Fruit fly (Drosophila melanogaster): ENCODE data around the gene CBP.

The CBP gene

dm6 chrX:7300356-7300721 lies 36.8 kb upstream of the CBP start:
- TF ChIP-seq sv (GFP tag; optimal IDR thresholded peaks at IDR 0.05): no peak
- no peak for TF ChIP-seq Hr78 (GFP tag; optimal IDR thresholded peaks at IDR 0.05)
- TF ChIP-seq brk (GFP tag; optimal IDR thresholded peaks at IDR 0.05): no peak
- no peak for TF ChIP-seq CG32264 (GFP tag; optimal IDR thresholded peaks at IDR 0.05)
- TF ChIP-seq dl (GFP tag; optimal IDR thresholded peaks at IDR 0.05; ENCODE audit: insufficient read depth in 1 of 2, partially characterized antibody in 2 of 2): no peak
- peak; percentile 27 for TF ChIP-seq rgr (GFP tag; optimal IDR thresholded peaks at IDR 0.05)
- TF ChIP-seq br (GFP tag; optimal IDR thresholded peaks at IDR 0.05): peak; percentile 26
- TF ChIP-seq dsf (GFP tag; optimal IDR thresholded peaks at IDR 0.05; ENCODE audit: borderline replicate concordance): no peak
- peak; percentile 52 for TF ChIP-seq ey (GFP tag; optimal IDR thresholded peaks at IDR 0.05)
- TF ChIP-seq Rel (GFP tag; optimal IDR thresholded peaks at IDR 0.05): no peak
- TF ChIP-seq Rel (tag; optimal IDR thresholded peaks at IDR 0.05): peak; percentile 83
- no peak for TF ChIP-seq N (GFP tag; optimal IDR thresholded peaks at IDR 0.05)
- TF ChIP-seq Jra (GFP tag; optimal IDR thresholded peaks at IDR 0.05): no peak
- no peak for TF ChIP-seq Myc (optimal IDR thresholded peaks at IDR 0.05)
- TF ChIP-seq OdsH (GFP tag; optimal IDR thresholded peaks at IDR 0.05): peak; percentile 39
- no peak for TF ChIP-seq usp (GFP tag; optimal IDR thresholded peaks at IDR 0.05)
- TF ChIP-seq Hnf4 (GFP tag; optimal IDR thresholded peaks at IDR 0.05): no peak
- TF ChIP-seq foxo (GFP tag; optimal IDR thresholded peaks at IDR 0.05): peak in 1 of 2 experiments; percentile 47
- peak; percentile 58 for TF ChIP-seq fru (GFP tag; optimal IDR thresholded peaks at IDR 0.05)
- peak; percentile 88 for TF ChIP-seq Vsx2 (GFP tag; optimal IDR thresholded peaks at IDR 0.05; ENCODE audit: partially characterized antibody)
- peak; percentile 41 for TF ChIP-seq dmrt93B (GFP tag; optimal IDR thresholded peaks at IDR 0.05)
- TF ChIP-seq Abd-B (GFP tag; optimal IDR thresholded peaks at IDR 0.05): no peak
- no peak for TF ChIP-seq Dif (GFP tag; optimal IDR thresholded peaks at IDR 0.05; ENCODE audit: partially characterized antibody)
- peak; percentile 26 for TF ChIP-seq Sp1 (GFP tag; optimal IDR thresholded peaks at IDR 0.05)
- peak; percentile 61 for TF ChIP-seq HLH106 (tag; optimal IDR thresholded peaks at IDR 0.05)
- peak; percentile 22 for TF ChIP-seq Hr83 (GFP tag; optimal IDR thresholded peaks at IDR 0.05; ENCODE audit: poor library complexity, severe bottlenecking)
- no peak for TF ChIP-seq sage (GFP tag; optimal IDR thresholded peaks at IDR 0.05)
- TF ChIP-seq GATAd (GFP tag; optimal IDR thresholded peaks at IDR 0.05): no peak

dm6 chrX:7300722-7301350 lies 36.3 kb upstream of the CBP start:
- TF ChIP-seq tai (GFP tag; optimal IDR thresholded peaks at IDR 0.05) (no peak), jim (GFP tag; optimal IDR thresholded peaks at IDR 0.05) (peak; percentile 80), Myc (optimal IDR thresholded peaks at IDR 0.05) (no peak), Hnf4 (GFP tag; optimal IDR thresholded peaks at IDR 0.05) (peak; percentile 36), dl (GFP tag; optimal IDR thresholded peaks at IDR 0.05; ENCODE audit: insufficient read depth in 1 of 2, partially characterized antibody in 2 of 2) (peak; percentile 46 to 55), psq (GFP tag; optimal IDR thresholded peaks at IDR 0.05) (peak; percentile 88), Vsx2 (GFP tag; optimal IDR thresholded peaks at IDR 0.05; ENCODE audit: partially characterized antibody) (no peak), CG9705 (GFP tag; optimal IDR thresholded peaks at IDR 0.05) (no peak), Mio (GFP tag; optimal IDR thresholded peaks at IDR 0.05) (no peak), woc (GFP tag; optimal IDR thresholded peaks at IDR 0.05) (no peak), fru (GFP tag; optimal IDR thresholded peaks at IDR 0.05) (peak; percentile 32), Hr83 (GFP tag; optimal IDR thresholded peaks at IDR 0.05; ENCODE audit: poor library complexity, severe bottlenecking) (peak; percentile 42), h (GFP tag; optimal IDR thresholded peaks at IDR 0.05) (peak; percentile 48), Abd-B (GFP tag; optimal IDR thresholded peaks at IDR 0.05) (no peak), GATAd (GFP tag; optimal IDR thresholded peaks at IDR 0.05) (no peak), dmrt93B (GFP tag; optimal IDR thresholded peaks at IDR 0.05) (no peak), Dif (GFP tag; optimal IDR thresholded peaks at IDR 0.05; ENCODE audit: partially characterized antibody) (peak; percentile 67), CrebA (GFP tag; optimal IDR thresholded peaks at IDR 0.05; ENCODE audit: borderline replicate concordance) (peak; percentile 28)

All from whole organism, wandering third instar larva.